Worm (Caenorhabditis elegans) whole organism, mixed stage, embryonic: ENCODE data around the gene F53E10.6.

Source experiments
- M03D4.4 ChIP-seq: sonication (generic microtip); optimal IDR thresholded peaks from 2 replicates; lab custom pipeline; 2017; ENCODE audit warnings: mild to moderate bottlenecking, missing genetic modification characterization, missing compliant biosample characterization
- elt-3 ChIP-seq: fragments of 150-350 bp; optimal IDR thresholded peaks from 2 replicates; lab custom pipeline; 2014; ENCODE audit warnings: missing biosample characterization, missing genetic modification characterization
- nhr-28 ChIP-seq: fragments of 150-350 bp; optimal IDR thresholded peaks from 2 replicates; lab custom pipeline; 2014; ENCODE audit warnings: missing biosample characterization, missing genetic modification characterization
- unc-62 ChIP-seq: fragments of 150-350 bp; optimal IDR thresholded peaks from 2 replicates; lab custom pipeline; 2014; ENCODE audit warnings: missing biosample characterization, missing genetic modification reagents, missing genetic modification characterization

DNA sequence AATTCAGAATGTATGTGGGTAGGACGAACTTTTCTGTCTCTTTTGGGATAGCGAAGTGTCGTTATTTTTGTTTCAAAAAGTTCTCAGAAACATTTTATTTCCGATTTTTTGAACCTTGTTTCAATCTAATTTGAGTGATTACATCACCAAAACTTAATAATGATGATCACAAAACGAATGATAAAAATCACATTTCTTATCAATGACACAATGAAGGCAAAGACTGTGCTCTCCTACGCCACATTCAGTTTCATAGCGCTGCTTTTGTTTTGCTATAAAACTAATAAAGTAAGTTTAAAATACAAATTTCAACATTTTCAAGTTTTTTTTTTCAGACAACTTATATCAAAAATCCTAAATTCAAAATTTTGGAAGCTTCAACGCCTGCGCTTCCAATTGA, 37.3 kb downstream of the F53E10.6 start, which contains the start of gene Y45G12C.1:
- TF ChIP-seq unc-62 (GFP tag; lab: Kevin White, UChicago): no peak
- no peak for TF ChIP-seq M03D4.4
- no peak for TF ChIP-seq elt-3
- no peak for TF ChIP-seq nhr-28 (tag; lab: Kevin White, UChicago)
